Fruit fly (Drosophila melanogaster): ENCODE measurements around the gene Ugt307A1.

- TF ChIP-seq nom (GFP tag; optimal IDR thresholded peaks at IDR 0.05) = no peak
- no peak for TF ChIP-seq D19B (GFP tag; optimal IDR thresholded peaks at IDR 0.05)
- no peak for TF ChIP-seq CG10543 (GFP tag; optimal IDR thresholded peaks at IDR 0.05)
These were observed 40.5 kb upstream of the Ugt307A1 start, which contains the start of the genes CG31908 and MME1 for dm6 chr2L:7026988-7027908.
